Worm (Caenorhabditis elegans) whole organism, mixed stage, embryonic: ENCODE data around the gene tpi-1.

Source experiments
- M03D4.4 ChIP-seq: sonication (generic microtip); optimal IDR thresholded peaks from 2 replicates; lab custom pipeline; 2017; ENCODE audit warnings: mild to moderate bottlenecking, missing genetic modification characterization, missing compliant biosample characterization
- bed-3 ChIP-seq: fragments of 200-800 bp; sonication (Bioruptor generic); optimal IDR thresholded peaks from 3 replicates; lab custom pipeline; 2018; ENCODE audit warnings: mild to moderate bottlenecking, missing genetic modification characterization, moderate library complexity, missing compliant biosample characterization
- blmp-1 ChIP-seq: fragments of 150-350 bp; optimal IDR thresholded peaks from 2 replicates; lab custom pipeline; 2014; ENCODE audit warnings: missing biosample characterization, missing genetic modification characterization
- ceh-43 ChIP-seq: fragments of 200-800 bp; sonication (Bioruptor generic); optimal IDR thresholded peaks from 2 replicates; lab custom pipeline; 2018; ENCODE audit warnings: mild to moderate bottlenecking, missing genetic modification characterization, moderate library complexity, missing compliant biosample characterization
- ceh-83 ChIP-seq: fragments of 200-800 bp; sonication (Bioruptor generic); optimal IDR thresholded peaks from 2 replicates; lab custom pipeline; 2018; ENCODE audit warnings: mild to moderate bottlenecking, missing genetic modification characterization, missing compliant biosample characterization
- ces-1 ChIP-seq: fragments of 150-350 bp; optimal IDR thresholded peaks from 2 replicates; lab custom pipeline; 2014; ENCODE audit warnings: missing biosample characterization, missing genetic modification reagents, missing genetic modification characterization
- cnd-1 ChIP-seq: fragments of 200-800 bp; sonication (Bioruptor generic); optimal IDR thresholded peaks from 2 replicates; lab custom pipeline; 2018; ENCODE audit warnings: mild to moderate bottlenecking, missing genetic modification characterization, missing compliant biosample characterization
- drap-1 ChIP-seq: fragments of 200-800 bp; sonication (Bioruptor generic); optimal IDR thresholded peaks from 3 replicates; lab custom pipeline; 2018; ENCODE audit warnings: mild to moderate bottlenecking, missing genetic modification characterization, missing compliant biosample characterization
- elt-1 ChIP-seq: sonication (generic microtip); optimal IDR thresholded peaks from 2 replicates; lab custom pipeline; 2017; ENCODE audit warnings: missing genetic modification characterization, mild to moderate bottlenecking, missing compliant biosample characterization, antibody characterized with exemption, moderate library complexity, borderline replicate concordance; ENCODE audit not compliant: insufficient read depth
- flh-1 ChIP-seq: fragments of 200-800 bp; sonication (Bioruptor generic); optimal IDR thresholded peaks from 2 replicates; lab custom pipeline; 2018; ENCODE audit warnings: mild to moderate bottlenecking, missing genetic modification characterization, moderate library complexity, missing compliant biosample characterization
- ham-2 ChIP-seq: fragments of 200-800 bp; sonication (Bioruptor generic); optimal IDR thresholded peaks from 2 replicates; lab custom pipeline; 2018; ENCODE audit warnings: mild to moderate bottlenecking, missing genetic modification characterization, missing compliant biosample characterization
- hlh-1 ChIP-seq: fragments of 150-350 bp; optimal IDR thresholded peaks from 2 replicates; lab custom pipeline; 2014; ENCODE audit warnings: missing biosample characterization, missing genetic modification reagents, missing genetic modification characterization
- lin-13 ChIP-seq: fragments of 150-350 bp; optimal IDR thresholded peaks from 2 replicates; lab custom pipeline; 2014; ENCODE audit warnings: missing biosample characterization, missing genetic modification characterization
- lin-32 ChIP-seq: fragments of 200-800 bp; sonication (Bioruptor generic); optimal IDR thresholded peaks from 2 replicates; lab custom pipeline; 2018; ENCODE audit warnings: mild to moderate bottlenecking, missing genetic modification characterization, missing compliant biosample characterization
- lsy-2 ChIP-seq: fragments of 150-350 bp; optimal IDR thresholded peaks from 2 replicates; lab custom pipeline; 2014; ENCODE audit warnings: missing biosample characterization, missing genetic modification characterization
- mab-5 ChIP-seq: fragments of 150-350 bp; optimal IDR thresholded peaks from 2 replicates; lab custom pipeline; 2014; ENCODE audit warnings: missing biosample characterization, missing genetic modification characterization
- mep-1 ChIP-seq: fragments of 150-350 bp; optimal IDR thresholded peaks from 2 replicates; lab custom pipeline; 2017; ENCODE audit warnings: missing biosample characterization, missing genetic modification reagents, missing genetic modification characterization, inconsistent platforms
- nhr-2 ChIP-seq: fragments of 150-350 bp; optimal IDR thresholded peaks from 2 replicates; lab custom pipeline; 2014; ENCODE audit warnings: missing biosample characterization, missing genetic modification characterization
- nhr-237 ChIP-seq: fragments of 150-350 bp; optimal IDR thresholded peaks from 2 replicates; lab custom pipeline; 2014; ENCODE audit warnings: missing biosample characterization, missing genetic modification characterization
- nhr-76 ChIP-seq: sonication (generic microtip); optimal IDR thresholded peaks from 2 replicates; lab custom pipeline; 2017; ENCODE audit warnings: missing biosample characterization, missing genetic modification characterization
- pha-4 ChIP-seq: fragments of 150-350 bp; optimal IDR thresholded peaks from 2 replicates; lab custom pipeline; 2018; ENCODE audit warnings: missing biosample characterization, missing genetic modification reagents, missing genetic modification characterization
- sem-2 ChIP-seq: fragments of 200-800 bp; sonication (Bioruptor generic); optimal IDR thresholded peaks from 2 replicates; lab custom pipeline; 2018; ENCODE audit warnings: mild to moderate bottlenecking, missing genetic modification characterization, missing compliant biosample characterization
- snpc-4 ChIP-seq: fragments of 150-350 bp; optimal IDR thresholded peaks from 2 replicates; lab custom pipeline; 2014; ENCODE audit warnings: missing biosample characterization, missing genetic modification characterization
- sptf-1 ChIP-seq: sonication (generic microtip); optimal IDR thresholded peaks from 2 replicates; lab custom pipeline; 2017; ENCODE audit warnings: mild to moderate bottlenecking, missing genetic modification characterization, moderate library complexity, missing compliant biosample characterization
- tbx-8 ChIP-seq: fragments of 200-800 bp; sonication (Bioruptor generic); optimal IDR thresholded peaks from 2 replicates; lab custom pipeline; 2018; ENCODE audit warnings: mild to moderate bottlenecking, missing genetic modification characterization, moderate library complexity, missing compliant biosample characterization
- unc-120 ChIP-seq: sonication (generic microtip); optimal IDR thresholded peaks from 2 replicates; lab custom pipeline; 2017; ENCODE audit warnings: missing genetic modification characterization, missing compliant biosample characterization; ENCODE audit not compliant: poor library complexity, severe bottlenecking
- unc-39 ChIP-seq: fragments of 150-350 bp; optimal IDR thresholded peaks from 2 replicates; lab custom pipeline; 2014; ENCODE audit warnings: missing biosample characterization, missing genetic modification characterization
- unc-62 ChIP-seq: fragments of 150-350 bp; optimal IDR thresholded peaks from 2 replicates; lab custom pipeline; 2014; ENCODE audit warnings: missing biosample characterization, missing genetic modification reagents, missing genetic modification characterization
- zip-8 ChIP-seq: fragments of 150-350 bp; optimal IDR thresholded peaks from 2 replicates; lab custom pipeline; 2014; ENCODE audit warnings: missing biosample characterization, missing genetic modification characterization
- ztf-11 ChIP-seq: fragments of 150-350 bp; optimal IDR thresholded peaks from 2 replicates; lab custom pipeline; 2014; ENCODE audit warnings: missing biosample characterization, missing genetic modification characterization

Gene tpi-1

ce11 chrII:12067451-12068076 is 28.6 kb upstream of the tpi-1 start, which contains the start of gene Y17G7B.22:
Gene Y17G7B.22, plus strand, starts transcription at chrII:12068026.
- TF ChIP-seq ces-1 (GFP tag; lab: Kevin White, UChicago) (peak; percentile 97), nhr-237 (tag; lab: Kevin White, UChicago) (no peak)

ce11 chrII:12064680-12065135 is 25.8 kb upstream of the tpi-1 start, which contains the start of gene arrd-8:
Gene arrd-8, plus strand, starts transcription at chrII:12065085.
- TF ChIP-seq bed-3 (GFP tag; lab: Kevin White, UChicago) (no peak), flh-1 (no peak)

- TF ChIP-seq hlh-1 (tag; lab: Kevin White, UChicago) (no peak), tbx-8 (GFP tag; lab: Kevin White, UChicago) (no peak), lin-13 (tag; lab: Kevin White, UChicago) (no peak), ceh-43 (GFP tag; lab: Kevin White, UChicago) (no peak), blmp-1 (no peak), unc-62 (GFP tag; lab: Kevin White, UChicago) (no peak), ceh-83 (no peak), nhr-76 (no peak), snpc-4 (tag; lab: Kevin White, UChicago) (no peak), bed-3 (GFP tag; lab: Kevin White, UChicago) (no peak), nhr-2 (tag; lab: Kevin White, UChicago) (no peak), mab-5 (tag; lab: Kevin White, UChicago) (no peak), zip-8 (tag; lab: Kevin White, UChicago) (no peak), ztf-11 (tag; lab: Kevin White, UChicago) (no peak), sptf-1 (tag; lab: Kevin White, UChicago) (no peak)
These were observed 24.1 kb upstream of the tpi-1 start for ce11 chrII:12063076-12063475.

ce11 chrII:12062521-12062920 is 23.6 kb upstream of the tpi-1 start, which contains the start of gene arrd-7:
Gene arrd-7, minus strand, starts transcription at chrII:12062621.
- TF ChIP-seq ces-1 (GFP tag; lab: Kevin White, UChicago) (no peak), hlh-1 (tag; lab: Kevin White, UChicago) (no peak), M03D4.4 (no peak), drap-1 (GFP tag; lab: Kevin White, UChicago) (no peak), nhr-237 (tag; lab: Kevin White, UChicago) (no peak), lsy-2 (tag; lab: Kevin White, UChicago) (no peak), ham-2 (GFP tag; lab: Kevin White, UChicago) (no peak), unc-120 (no peak), nhr-76 (no peak), lin-13 (tag; lab: Kevin White, UChicago) (no peak)

- no peak for TF ChIP-seq lin-32 (GFP tag; lab: Kevin White, UChicago)
- no peak for TF ChIP-seq lin-13 (tag; lab: Kevin White, UChicago)
- no peak for TF ChIP-seq sem-2 (GFP tag; lab: Kevin White, UChicago)
- TF ChIP-seq ces-1 (GFP tag; lab: Kevin White, UChicago) = no peak
- TF ChIP-seq zip-8 (tag; lab: Kevin White, UChicago) = no peak
- TF ChIP-seq tbx-8 (GFP tag; lab: Kevin White, UChicago) = no peak
- TF ChIP-seq unc-39 = no peak
- no peak for TF ChIP-seq blmp-1
- TF ChIP-seq snpc-4 (tag; lab: Kevin White, UChicago) = no peak
- TF ChIP-seq ham-2 (GFP tag; lab: Kevin White, UChicago) = no peak
- no peak for TF ChIP-seq pha-4
- TF ChIP-seq sptf-1 (tag; lab: Kevin White, UChicago) = no peak
- TF ChIP-seq flh-1 = no peak
- TF ChIP-seq unc-62 (GFP tag; lab: Kevin White, UChicago) = no peak
- TF ChIP-seq mep-1 (tag; lab: Kevin White, UChicago) = no peak
- TF ChIP-seq cnd-1 (tag; lab: Kevin White, UChicago) = no peak
These were observed 20.9 kb upstream of the tpi-1 start for ce11 chrII:12059872-12060271.

ce11 chrII:12058298-12058697 is 19.4 kb upstream of the tpi-1 start:
- no peak for TF ChIP-seq elt-1 (tag; lab: Kevin White, UChicago)
